Worm (Caenorhabditis elegans) whole organism, late embryonic: ENCODE results near the gene idi-1.
A peak's percentile ranks its signal among the peaks of the same experiment; 100 is the strongest.

Experiments
- K02D7.2 ChIP-seq: sonication (generic microtip); optimal IDR thresholded peaks from 2 replicates; lab custom pipeline; 2017; ENCODE audit warnings: mild to moderate bottlenecking, missing genetic modification characterization, missing compliant biosample characterization
- Y22D7AL.16 ChIP-seq: sonication (generic microtip); optimal IDR thresholded peaks from 2 replicates; lab custom pipeline; 2016; ENCODE audit warnings: missing genetic modification characterization, missing compliant biosample characterization
- ama-1 ChIP-seq: fragments of 150-350 bp; optimal IDR thresholded peaks from 2 replicates; lab custom pipeline; 2014
- ceh-14 ChIP-seq: sonication (generic microtip); optimal IDR thresholded peaks from 2 replicates; lab custom pipeline; 2016; ENCODE audit warnings: missing genotype, missing genetic modification characterization, missing compliant biosample characterization
- ceh-18 ChIP-seq: sonication (generic microtip); optimal IDR thresholded peaks from 2 replicates; lab custom pipeline; 2016; ENCODE audit warnings: missing genetic modification characterization, missing compliant biosample characterization
- ceh-2 ChIP-seq: sonication (generic microtip); optimal IDR thresholded peaks from 2 replicates; lab custom pipeline; 2016; ENCODE audit warnings: missing genotype, missing genetic modification characterization, missing compliant biosample characterization
- ceh-30 ChIP-seq: fragments of 150-350 bp; optimal IDR thresholded peaks from 2 replicates; lab custom pipeline; 2014; ENCODE audit warnings: missing biosample characterization, missing genetic modification characterization
- ceh-31 ChIP-seq: sonication (generic microtip); optimal IDR thresholded peaks from 2 replicates; lab custom pipeline; 2016; ENCODE audit warnings: missing genetic modification characterization, missing compliant biosample characterization
- ceh-34 ChIP-seq: sonication (generic microtip); optimal IDR thresholded peaks from 2 replicates; lab custom pipeline; 2016; ENCODE audit warnings: mild to moderate bottlenecking, missing genetic modification characterization, missing compliant biosample characterization
- ceh-45 ChIP-seq: fragments of 200-800 bp; sonication (Bioruptor generic); IDR thresholded peaks from 2 replicates; pipeline ENCODE4 v1.3.6; 2022; ENCODE audit warnings: missing genetic modification reagents, missing genetic modification characterization, missing compliant biosample characterization
- ceh-48 ChIP-seq: sonication (generic microtip); optimal IDR thresholded peaks from 2 replicates; lab custom pipeline; 2016; ENCODE audit warnings: missing genetic modification characterization, inconsistent platforms, missing compliant biosample characterization
- ceh-6 ChIP-seq: fragments of 200-800 bp; sonication (Bioruptor generic); optimal IDR thresholded peaks from 2 replicates; lab custom pipeline; 2018; ENCODE audit warnings: mild to moderate bottlenecking, missing genetic modification characterization, missing compliant biosample characterization
- dmd-4 ChIP-seq: sonication (generic microtip); optimal IDR thresholded peaks from 2 replicates; lab custom pipeline; 2016; ENCODE audit warnings: borderline replicate concordance, missing genetic modification characterization, missing compliant biosample characterization
- elt-2 ChIP-seq: sonication (generic microtip); optimal IDR thresholded peaks from 2 replicates; lab custom pipeline; 2016; ENCODE audit warnings: missing genetic modification reagents, missing genetic modification characterization, missing compliant biosample characterization
- elt-4 ChIP-seq: sonication (generic microtip); optimal IDR thresholded peaks from 2 replicates; lab custom pipeline; 2016; ENCODE audit warnings: missing genetic modification characterization, missing compliant biosample characterization
- fax-1 ChIP-seq: sonication (generic microtip); optimal IDR thresholded peaks from 2 replicates; lab custom pipeline; 2016; ENCODE audit warnings: missing genotype, missing genetic modification characterization, missing compliant biosample characterization
- fkh-10 ChIP-seq: fragments of 150-350 bp; optimal IDR thresholded peaks from 2 replicates; lab custom pipeline; 2014; ENCODE audit warnings: missing biosample characterization, missing genetic modification reagents, missing genetic modification characterization
- fkh-6 ChIP-seq: sonication (generic microtip); optimal IDR thresholded peaks from 2 replicates; lab custom pipeline; 2016; ENCODE audit warnings: missing genetic modification characterization, missing compliant biosample characterization
- hlh-13 ChIP-seq: fragments of 200-800 bp; sonication (Bioruptor generic); optimal IDR thresholded peaks from 2 replicates; lab custom pipeline; 2018; ENCODE audit warnings: mild to moderate bottlenecking, missing genetic modification characterization, missing compliant biosample characterization
- hlh-15 ChIP-seq: sonication (generic microtip); optimal IDR thresholded peaks from 2 replicates; lab custom pipeline; 2016; ENCODE audit warnings: missing genetic modification characterization, missing compliant biosample characterization
- hlh-6 ChIP-seq: sonication (generic microtip); optimal IDR thresholded peaks from 2 replicates; lab custom pipeline; 2016; ENCODE audit warnings: missing genotype, missing genetic modification characterization, missing compliant biosample characterization
- lim-6 ChIP-seq: sonication (generic microtip); optimal IDR thresholded peaks from 2 replicates; lab custom pipeline; 2016; ENCODE audit warnings: missing genetic modification characterization, missing compliant biosample characterization
- madf-2 ChIP-seq: sonication (generic microtip); optimal IDR thresholded peaks from 2 replicates; lab custom pipeline; 2017; ENCODE audit warnings: missing genetic modification characterization, missing compliant biosample characterization
- nhr-11 ChIP-seq: fragments of 150-350 bp; optimal IDR thresholded peaks from 2 replicates; lab custom pipeline; 2014; ENCODE audit warnings: missing biosample characterization, missing genetic modification characterization
- nhr-232 ChIP-seq: sonication (generic microtip); optimal IDR thresholded peaks from 2 replicates; lab custom pipeline; 2016; ENCODE audit warnings: missing genetic modification characterization, missing compliant biosample characterization
- npax-4 ChIP-seq: sonication (generic microtip); optimal IDR thresholded peaks from 2 replicates; lab custom pipeline; 2016; ENCODE audit warnings: missing genetic modification characterization, missing compliant biosample characterization
- pat-9 ChIP-seq: fragments of 200-800 bp; sonication (Bioruptor generic); optimal IDR thresholded peaks from 2 replicates; lab custom pipeline; 2018; ENCODE audit warnings: mild to moderate bottlenecking, missing genetic modification characterization, moderate library complexity, missing compliant biosample characterization
- pha-2 ChIP-seq: sonication (generic microtip); optimal IDR thresholded peaks from 2 replicates; lab custom pipeline; 2017; ENCODE audit warnings: mild to moderate bottlenecking, missing genetic modification characterization, missing compliant biosample characterization
- ref-2 ChIP-seq: sonication (generic microtip); optimal IDR thresholded peaks from 2 replicates; lab custom pipeline; 2016; ENCODE audit warnings: missing genetic modification characterization, missing compliant biosample characterization
- rnt-1 ChIP-seq: sonication (generic microtip); optimal IDR thresholded peaks from 2 replicates; lab custom pipeline; 2016; ENCODE audit warnings: missing genetic modification characterization, missing compliant biosample characterization
- sox-2 ChIP-seq: fragments of 200-800 bp; sonication (Bioruptor generic); IDR thresholded peaks from 2 replicates; pipeline ENCODE4 v1.3.6; 2022; ENCODE audit warnings: missing genetic modification reagents, missing genetic modification characterization, missing compliant biosample characterization
- sox-4 ChIP-seq: sonication (generic microtip); optimal IDR thresholded peaks from 2 replicates; lab custom pipeline; 2017; ENCODE audit warnings: mild to moderate bottlenecking, missing genetic modification characterization, inconsistent platforms, missing compliant biosample characterization
- syd-9 ChIP-seq: sonication (generic microtip); optimal IDR thresholded peaks from 2 replicates; lab custom pipeline; 2016; ENCODE audit warnings: mild to moderate bottlenecking, missing genetic modification characterization, moderate library complexity, missing compliant biosample characterization
- unc-3 ChIP-seq, 2 experiments: fragments of 200-800 bp in 1 of 2; sonication (Bioruptor generic) in 1 of 2; sonication (generic microtip) in 1 of 2; conservative IDR thresholded peaks in 1 of 2; optimal IDR thresholded peaks in 1 of 2; 2 replicates each; pipeline versions ENCODE4 v1.3.6 to Lab custom; 2016 to 2022; ENCODE audit warnings: missing compliant biosample characterization in 2 of 2, missing genetic modification characterization in 2 of 2, missing genetic modification reagents in 1 of 2
- ztf-16 ChIP-seq: sonication (generic microtip); optimal IDR thresholded peaks from 2 replicates; lab custom pipeline; 2017; ENCODE audit warnings: missing genetic modification characterization, missing compliant biosample characterization

Gene idi-1

ce11 chrIII:8044717-8045116 lies 46.8 kb upstream of the idi-1 start, which contains the start of gene spcs-3:
Gene spcs-3 (plus strand): TSS chrIII:8045017.
- TF ChIP-seq fkh-10 (GFP tag; lab: Kevin White, UChicago) (no peak), ceh-48 (no peak), nhr-232 (tag; lab: Kevin White, UChicago) (no peak), rnt-1 (tag; lab: Kevin White, UChicago) (no peak), K02D7.2 (tag; lab: Kevin White, UChicago) (no peak), dmd-4 (tag; lab: Kevin White, UChicago) (no peak), ama-1 (lab: Kevin White, UChicago) (no peak), elt-4 (tag; lab: Kevin White, UChicago) (no peak), lim-6 (tag; lab: Kevin White, UChicago) (no peak), hlh-6 (tag; lab: Kevin White, UChicago) (no peak), hlh-13 (GFP tag; lab: Kevin White, UChicago) (no peak), ceh-18 (tag; lab: Kevin White, UChicago) (no peak), ceh-45 (GFP tag; lab: Robert Waterston, UW) (no peak), ceh-14 (tag; lab: Kevin White, UChicago) (no peak), ceh-2 (tag; lab: Kevin White, UChicago) (no peak), ztf-16 (tag; lab: Kevin White, UChicago) (no peak)

- TF ChIP-seq madf-2 (tag; lab: Kevin White, UChicago) = no peak
- TF ChIP-seq, all 69 proteins: peak for 0
Observed at ce11 chrIII:8045734-8046133, 45.8 kb upstream of the idi-1 start, which contains the start of gene K12H4.3. Gene K12H4.3 (plus strand): TSS chrIII:8046034.

- TF ChIP-seq ceh-6 (GFP tag; lab: Kevin White, UChicago) = no peak
- no peak for TF ChIP-seq ceh-30
- no peak for TF ChIP-seq ztf-16 (tag; lab: Kevin White, UChicago)
- TF ChIP-seq hlh-15 = no peak
- TF ChIP-seq lim-6 (tag; lab: Kevin White, UChicago) = no peak
- no peak for TF ChIP-seq Y22D7AL.16
- no peak for TF ChIP-seq sox-4
- TF ChIP-seq ceh-34 (tag; lab: Kevin White, UChicago) = no peak
- no peak for TF ChIP-seq hlh-6 (tag; lab: Kevin White, UChicago)
- TF ChIP-seq pat-9 (tag; lab: Kevin White, UChicago) = no peak
- no peak for TF ChIP-seq sox-2
- TF ChIP-seq pha-2 (tag; lab: Kevin White, UChicago) = no peak
- no peak for TF ChIP-seq fkh-6 (tag; lab: Kevin White, UChicago)
- TF ChIP-seq syd-9 = no peak
- TF ChIP-seq fkh-10 (GFP tag; lab: Kevin White, UChicago) = no peak
- TF ChIP-seq madf-2 (tag; lab: Kevin White, UChicago) = no peak
- no peak for TF ChIP-seq fax-1 (tag; lab: Kevin White, UChicago)
- TF ChIP-seq ceh-31 (tag; lab: Kevin White, UChicago) = no peak
- TF ChIP-seq unc-3 (GFP tag; conservative IDR thresholded peaks at IDR 0.05; lab: Robert Waterston, UW) = no peak
- no peak for TF ChIP-seq unc-3 (tag; optimal IDR thresholded peaks at IDR 0.05; lab: Kevin White, UChicago)
- TF ChIP-seq dmd-4 (tag; lab: Kevin White, UChicago) = no peak
Observed at ce11 chrIII:8047412-8047811, 44.1 kb upstream of the idi-1 start, which contains the start of gene K12H4.2. Gene K12H4.2 (plus strand): TSS chrIII:8047712.

DNA sequence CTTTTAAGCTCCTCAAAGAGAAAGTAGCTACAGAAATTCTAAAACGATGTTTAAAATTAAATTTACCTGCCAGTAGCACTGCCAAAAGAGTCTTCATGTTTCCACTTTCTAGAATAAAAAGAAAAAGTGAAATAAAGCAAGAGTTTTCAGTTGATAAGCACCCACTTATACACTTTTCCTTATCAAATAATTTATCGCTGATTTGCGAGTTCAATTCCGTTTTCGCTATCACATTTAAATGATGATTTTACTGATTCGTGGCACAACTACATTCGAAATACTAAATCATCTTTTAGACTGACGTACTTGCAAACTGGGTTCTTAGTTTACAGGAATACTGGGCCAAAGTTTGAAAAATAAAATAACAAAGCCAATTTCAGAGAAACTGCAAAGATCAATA lies 40.6 kb upstream of the idi-1 start, which contains the start of gene K12H4.7:
K12H4.7 (minus strand) TSS at position 138 of the 400 bp plus-strand sequence.
- no peak for TF ChIP-seq nhr-11 (tag; lab: Kevin White, UChicago)
- TF ChIP-seq elt-2 = peak; percentile 33
- no peak for TF ChIP-seq ref-2 (tag; lab: Kevin White, UChicago)
- TF ChIP-seq, all 69 proteins: peak for 1

ce11 chrIII:8051838-8052237 lies 39.7 kb upstream of the idi-1 start:
- TF ChIP-seq npax-4 (no peak), sox-2 (no peak)
